Fruit fly (Drosophila melanogaster) whole organism, wandering third instar larva: ENCODE results near the gene CG2218.

ENCODE experiments used
- Abd-B ChIP-seq: fragments of >200 bp; optimal IDR thresholded peaks from 2 replicates; lab custom pipeline; 2017; ENCODE audit warnings: missing biosample characterization, missing genetic modification characterization
- CG32264 ChIP-seq: fragments of 200-800 bp; sonication (Bioruptor generic); optimal IDR thresholded peaks from 2 replicates; lab custom pipeline; 2016; ENCODE audit warnings: missing biosample characterization, missing genetic modification characterization
- Dfd ChIP-seq: fragments of >200 bp; optimal IDR thresholded peaks from 2 replicates; lab custom pipeline; 2017; ENCODE audit warnings: missing biosample characterization, missing genetic modification characterization
- HLH106 ChIP-seq: fragments of 200-800 bp; optimal IDR thresholded peaks from 3 replicates; lab custom pipeline; 2019; ENCODE audit warnings: missing biosample characterization, mild to moderate bottlenecking, missing genetic modification characterization, moderate library complexity
- OdsH ChIP-seq: fragments of 200-800 bp; sonication (Bioruptor generic); optimal IDR thresholded peaks from 2 replicates; lab custom pipeline; 2016; ENCODE audit warnings: missing biosample characterization, mild to moderate bottlenecking, missing genetic modification characterization
- Rel ChIP-seq, 2 experiments: fragments of 200-800 bp; sonication (Bioruptor generic) in 1 of 2; optimal IDR thresholded peaks; 2 replicates in 1 of 2; 3 replicates in 1 of 2; lab custom pipeline; 2016 to 2019; ENCODE audit warnings: mild to moderate bottlenecking in 2 of 2, missing biosample characterization in 2 of 2, missing genetic modification characterization in 2 of 2, moderate library complexity in 1 of 2
- Vsx2 ChIP-seq: fragments of 200-300, 225-300 bp; sonication (Bioruptor generic); optimal IDR thresholded peaks from 2 replicates; lab custom pipeline; 2018; ENCODE audit warnings: missing biosample characterization, missing genetic modification characterization; ENCODE audit not compliant: partially characterized antibody
- brk ChIP-seq: fragments of 200-800 bp; sonication (Bioruptor generic); optimal IDR thresholded peaks from 2 replicates; lab custom pipeline; 2016; ENCODE audit warnings: missing biosample characterization, mild to moderate bottlenecking, missing genetic modification characterization
- fru ChIP-seq: fragments of 200-800 bp; sonication (Bioruptor generic); optimal IDR thresholded peaks from 3 replicates; lab custom pipeline; 2016; ENCODE audit warnings: missing biosample characterization, mild to moderate bottlenecking, missing genetic modification characterization
- h ChIP-seq: fragments of 200-800 bp; sonication (Bioruptor generic); optimal IDR thresholded peaks from 3 replicates; lab custom pipeline; 2016; ENCODE audit warnings: missing biosample characterization, mild to moderate bottlenecking, missing genetic modification characterization
- pan ChIP-seq: fragments of >200 bp; optimal IDR thresholded peaks from 2 replicates; lab custom pipeline; 2017
- psq ChIP-seq: fragments of 200-800 bp; sonication (Bioruptor generic); optimal IDR thresholded peaks from 3 replicates; lab custom pipeline; 2017; ENCODE audit warnings: missing biosample characterization, mild to moderate bottlenecking, missing genetic modification characterization, moderate library complexity
- sv ChIP-seq: fragments of 200-800 bp; sonication (Bioruptor generic); optimal IDR thresholded peaks from 3 replicates; lab custom pipeline; 2016; ENCODE audit warnings: missing biosample characterization, missing genetic modification characterization
- woc ChIP-seq: sonication (Bioruptor generic); optimal IDR thresholded peaks from 2 replicates; lab custom pipeline; 2016; ENCODE audit warnings: missing biosample characterization, mild to moderate bottlenecking, missing genetic modification characterization

DNA sequence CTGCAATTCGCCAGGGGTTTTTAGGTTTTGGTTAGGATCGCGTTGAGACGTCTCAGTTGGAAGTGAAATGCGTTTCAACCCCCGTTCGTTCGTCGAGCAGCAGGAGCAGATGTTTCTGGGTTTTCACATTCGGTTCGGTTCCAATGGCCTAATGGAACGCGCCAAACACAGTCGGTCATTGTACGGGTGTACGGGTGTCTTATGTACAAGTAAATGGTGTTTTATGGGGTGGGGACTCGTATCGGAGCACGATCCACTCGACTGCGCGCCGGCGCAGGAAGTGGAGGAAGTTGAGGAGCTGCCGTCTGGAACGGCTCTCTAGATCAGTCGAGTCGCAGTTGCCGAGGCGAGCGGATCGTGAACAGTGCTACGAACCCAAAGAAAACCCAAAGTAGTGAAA is 48.3 kb upstream of the CG2218 start, which contains the start of gene spdo:
- TF ChIP-seq pan (lab: Kevin White, UChicago) (no peak), OdsH (no peak), Vsx2 (GFP tag; lab: Kevin White, UChicago) (no peak), Rel (GFP tag; optimal IDR thresholded peaks at IDR 0.05; lab: Kevin White, UChicago) (no peak), Rel (tag; optimal IDR thresholded peaks at IDR 0.05; lab: Kevin White, UChicago) (no peak), Abd-B (GFP tag; lab: Kevin White, UChicago) (no peak), woc (GFP tag; lab: Kevin White, UChicago) (no peak), Dfd (GFP tag; lab: Kevin White, UChicago) (no peak), sv (GFP tag; lab: Kevin White, UChicago) (no peak), CG32264 (no peak), psq (no peak), HLH106 (no peak), brk (no peak), fru (GFP tag; lab: Kevin White, UChicago) (no peak), h (no peak)
